Fruit fly (Drosophila melanogaster): ENCODE results near the gene Gp93.

Gene Gp93

dm6 chr3R:27922673-27923175 lies 25.8 kb upstream of the Gp93 start, which contains the start of gene RpL4 (continued):
- TF ChIP-seq prd (optimal IDR thresholded peaks at IDR 0.05): no peak
- peak; percentile 48; the same call in 2 of the 3 replicates for TF ChIP-seq prd (GFP tag; IDR thresholded peaks at IDR 0.05)
- TF ChIP-seq CG31441 (GFP tag; IDR thresholded peaks at IDR 0.05): peak; percentile 82
- TF ChIP-seq CG14667 (GFP tag; IDR thresholded peaks at IDR 0.05): no peak
- TF ChIP-seq ro (GFP tag; IDR thresholded peaks at IDR 0.05): no peak
- peak; percentile 78 for TF ChIP-seq CG2202 (tag; optimal IDR thresholded peaks at IDR 0.05)
- TF ChIP-seq CG10147 (GFP tag; optimal IDR thresholded peaks at IDR 0.05): peak; percentile 49
- TF ChIP-seq CG17361 (GFP tag; IDR thresholded peaks at IDR 0.05): peak; percentile 83
- TF ChIP-seq wor (GFP tag; IDR thresholded peaks at IDR 0.05): no peak; the same call in 1 of the 2 replicates
- TF ChIP-seq slou (GFP tag; optimal IDR thresholded peaks at IDR 0.05): peak; percentile 35
- TF ChIP-seq CG6254 (GFP tag; optimal IDR thresholded peaks at IDR 0.05): peak; percentile 60
- TF ChIP-seq al (GFP tag; IDR thresholded peaks at IDR 0.05): peak; percentile 61
- TF ChIP-seq Sox102F (GFP tag; optimal IDR thresholded peaks at IDR 0.05): peak; percentile 47
- peak; percentile 56; the same call in 1 of the 2 replicates for TF ChIP-seq Ada2b (GFP tag; IDR thresholded peaks at IDR 0.05)
- no peak for TF ChIP-seq CG2129 (GFP tag; IDR thresholded peaks at IDR 0.05; ENCODE audit: partially characterized antibody)
- TF ChIP-seq chn (GFP tag; optimal IDR thresholded peaks at IDR 0.05): peak; percentile 68
- peak; percentile 84 for TF ChIP-seq Awh (GFP tag; IDR thresholded peaks at IDR 0.05)
- peak; percentile 24 for TF ChIP-seq pnt (GFP tag; optimal IDR thresholded peaks at IDR 0.05)
- TF ChIP-seq salm (tag; optimal IDR thresholded peaks at IDR 0.05): peak; percentile 76
- TF ChIP-seq Eip74EF (GFP tag; optimal IDR thresholded peaks at IDR 0.05): peak in 1 of 2 experiments; percentile 50
- peak; percentile 66 for TF ChIP-seq Atf3 (GFP tag; optimal IDR thresholded peaks at IDR 0.05)
- TF ChIP-seq CG11085 (GFP tag; IDR thresholded peaks at IDR 0.05): peak; percentile 68; the same call in 1 of the 2 replicates
- no peak for TF ChIP-seq klu (GFP tag; IDR thresholded peaks at IDR 0.05)
- TF ChIP-seq CG14050 (GFP tag; IDR thresholded peaks at IDR 0.05): peak; percentile 57; the same call in 2 of the 3 replicates
- TF ChIP-seq CG10267 (tag; optimal IDR thresholded peaks at IDR 0.05): peak; percentile 90
- peak; percentile 85 for TF ChIP-seq ewg (GFP tag; optimal IDR thresholded peaks at IDR 0.05)
- TF ChIP-seq HLH4C (GFP tag; IDR thresholded peaks at IDR 0.05; ENCODE audit: partially characterized antibody): no peak
- peak; percentile 51 for TF ChIP-seq lbe (GFP tag; optimal IDR thresholded peaks at IDR 0.05)
- TF ChIP-seq Hsf (GFP tag; optimal IDR thresholded peaks at IDR 0.05): peak; percentile 80
- peak; percentile 94 for TF ChIP-seq odd (GFP tag; optimal IDR thresholded peaks at IDR 0.05)
- peak; percentile 58 for TF ChIP-seq kni (GFP tag; optimal IDR thresholded peaks at IDR 0.05)
- TF ChIP-seq CHES-1-like (GFP tag; optimal IDR thresholded peaks at IDR 0.05): peak; percentile 77
- TF ChIP-seq Poxn (GFP tag; IDR thresholded peaks at IDR 0.05): no peak
- 0 out of 3 replicates have a peak, but pooled peaks have one; percentile 42 for TF ChIP-seq mld (GFP tag; IDR thresholded peaks at IDR 0.05; ENCODE audit: partially characterized antibody)

dm6 chr3R:27925000-27925970 lies 23.2 kb upstream of the Gp93 start, which contains the start of gene mino:
TSS of gene mino (plus strand) at chr3R:27925191.
- TF ChIP-seq Rx (GFP tag; IDR thresholded peaks at IDR 0.05) (no peak), Adf1 (GFP tag; IDR thresholded peaks at IDR 0.05) (peak; percentile 40; the same call in 1 of the 2 replicates), CG11456 (GFP tag; IDR thresholded peaks at IDR 0.05) (no peak), CG30431 (GFP tag; optimal IDR thresholded peaks at IDR 0.05) (no peak), caup (GFP tag; optimal IDR thresholded peaks at IDR 0.05; ENCODE audit: severe bottlenecking) (no peak), dati (GFP tag; IDR thresholded peaks at IDR 0.05) (0 out of 2 replicates have a peak, but pooled peaks have one; percentile 26), corto (GFP tag; optimal IDR thresholded peaks at IDR 0.05) (no peak), CTCF (GFP tag; optimal IDR thresholded peaks at IDR 0.05) (no peak), schlank (tag; optimal IDR thresholded peaks at IDR 0.05) (peak; percentile 3), nerfin-2 (GFP tag; IDR thresholded peaks at IDR 0.05; ENCODE audit: partially characterized antibody) (no peak), hbn (GFP tag; IDR thresholded peaks at IDR 0.05; ENCODE audit: partially characterized antibody) (no peak), Drgx (GFP tag; IDR thresholded peaks at IDR 0.05) (no peak), CG11560 (tag; IDR thresholded peaks at IDR 0.05) (no peak), crp (GFP tag; optimal IDR thresholded peaks at IDR 0.05) (no peak), Dip3 (GFP tag; optimal IDR thresholded peaks at IDR 0.05) (no peak), gem (tag; optimal IDR thresholded peaks at IDR 0.05) (no peak)

All from whole organism, embryonic.